Worm (Caenorhabditis elegans): Measurements from ENCODE around the gene F09E5.3.

Gene F09E5.3

DNA sequence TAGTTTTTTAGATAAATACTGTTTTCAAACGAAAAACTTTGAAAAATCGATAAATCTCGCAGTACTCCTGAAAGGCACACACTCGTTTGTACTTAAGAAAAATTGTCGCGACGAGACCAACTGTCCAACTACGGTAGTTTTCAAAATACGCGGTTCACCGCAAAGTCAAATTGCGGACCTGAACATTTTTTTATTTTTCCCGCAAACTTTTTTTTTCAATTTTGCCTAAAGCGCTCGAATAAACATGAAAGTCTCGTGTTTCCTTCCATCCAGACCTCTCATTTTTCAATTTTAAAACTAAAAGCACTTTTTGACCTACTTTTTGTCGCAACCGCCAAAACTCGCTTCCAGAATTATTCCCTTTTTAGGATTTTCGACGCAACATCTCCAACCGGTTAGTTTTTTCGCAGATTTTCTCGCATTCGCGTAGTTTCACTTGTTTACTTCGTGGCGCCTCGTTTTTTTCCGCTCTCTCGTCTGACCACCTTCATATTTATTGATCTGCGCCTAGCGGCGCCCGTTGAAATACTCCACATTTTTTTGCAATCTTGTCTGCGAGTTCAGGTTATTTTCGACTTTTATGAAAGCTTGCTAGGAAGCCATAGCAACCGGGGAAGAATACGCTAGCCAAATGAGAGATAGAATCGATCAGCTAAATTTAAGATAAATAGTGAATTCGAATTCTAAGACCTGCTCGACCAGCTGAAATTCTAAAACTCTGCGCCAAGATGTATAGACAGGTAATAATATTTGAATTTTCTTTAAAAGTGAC is 3.9 kb downstream of the F09E5.3 start, which contains the start of gene prdx-2:
prdx-2 (plus strand) TSS at position 729 of the 772 bp plus-strand sequence.
- TF ChIP-seq madf-8 (GFP tag; conservative IDR thresholded peaks at IDR 0.05) (peak; percentile 89), T07F8.4 (tag; optimal IDR thresholded peaks at IDR 0.05) (no peak), B0336.3 (GFP tag; IDR thresholded peaks at IDR 0.05) (peak; percentile 73), zfh-2 (GFP tag; conservative IDR thresholded peaks at IDR 0.05) (no peak), madf-3 (GFP tag; IDR thresholded peaks at IDR 0.05) (peak; percentile 86; the same call in 1 of the 2 replicates), dpl-1 (GFP tag; optimal IDR thresholded peaks at IDR 0.05) (peak; percentile 77), zim-3 (tag; optimal IDR thresholded peaks at IDR 0.05) (no peak), egl-44 (GFP tag; IDR thresholded peaks at IDR 0.05) (no peak), cebp-2 (GFP tag; IDR thresholded peaks at IDR 0.05) (no peak), bed-1 (GFP tag; IDR thresholded peaks at IDR 0.05) (no peak), akir-1 (GFP tag; optimal IDR thresholded peaks at IDR 0.05) (no peak), Y53G8AR.9 (GFP tag; conservative IDR thresholded peaks at IDR 0.05) (no peak), gei-17 (GFP tag; optimal IDR thresholded peaks at IDR 0.05) (no peak), T26A5.8 (tag; optimal IDR thresholded peaks at IDR 0.05) (no peak), ekl-4 (GFP tag; IDR thresholded peaks at IDR 0.05) (peak; percentile 70; the same call in 1 of the 2 replicates), C17E4.6 (GFP tag; IDR thresholded peaks at IDR 0.05) (peak; percentile 75), rcor-1 (GFP tag; IDR thresholded peaks at IDR 0.05) (peak; percentile 67), efl-1 (GFP tag; optimal IDR thresholded peaks at IDR 0.05) (peak; percentile 87), attf-5 (GFP tag; optimal IDR thresholded peaks at IDR 0.05) (no peak), xnd-1 (tag; optimal IDR thresholded peaks at IDR 0.05) (peak; percentile 84), atf-7 (tag; optimal IDR thresholded peaks at IDR 0.05) (no peak), hlh-12 (tag; optimal IDR thresholded peaks at IDR 0.05) (no peak), die-1 (tag; optimal IDR thresholded peaks at IDR 0.05) (no peak), rec-8 (tag; optimal IDR thresholded peaks at IDR 0.05) (no peak), F37B4.10 (GFP tag; IDR thresholded peaks at IDR 0.05) (no peak), ets-4 (GFP tag; optimal IDR thresholded peaks at IDR 0.05) (no peak), K11D2.4 (GFP tag; IDR thresholded peaks at IDR 0.05) (no peak), ztf-25 (GFP tag; IDR thresholded peaks at IDR 0.05) (no peak), Y79H2A.3 (GFP tag; conservative IDR thresholded peaks at IDR 0.05) (no peak), snpc-1.1 (tag; optimal IDR thresholded peaks at IDR 0.05; ENCODE audit: insufficient read depth) (no peak), B0035.1 (tag; optimal IDR thresholded peaks at IDR 0.05) (no peak), aptf-3 (GFP tag; IDR thresholded peaks at IDR 0.05) (no peak), hmg-1.2 (GFP tag; IDR thresholded peaks at IDR 0.05) (peak; percentile 14; the same call in 1 of the 2 replicates), F10E7.11 (tag; optimal IDR thresholded peaks at IDR 0.05) (no peak), B0261.1 (tag; optimal IDR thresholded peaks at IDR 0.05) (no peak), snpc-3.4 (tag; optimal IDR thresholded peaks at IDR 0.05) (peak; percentile 35), lir-1 (GFP tag; conservative IDR thresholded peaks at IDR 0.05) (no peak; the same call in 1 of the 2 replicates), fkh-3 (tag; optimal IDR thresholded peaks at IDR 0.05) (no peak), ceh-27 (GFP tag; optimal IDR thresholded peaks at IDR 0.05) (no peak), let-607 (tag; optimal IDR thresholded peaks at IDR 0.05) (no peak), snpc-4 (GFP tag; optimal IDR thresholded peaks at IDR 0.05) (no peak), snpc-4 (tag; optimal IDR thresholded peaks at IDR 0.05) (no peak), ztf-22 (GFP tag; optimal IDR thresholded peaks at IDR 0.05) (no peak), ztf-6 (GFP tag; IDR thresholded peaks at IDR 0.05) (no peak), dpff-1 (tag; optimal IDR thresholded peaks at IDR 0.05) (no peak), dox-1 (GFP tag; IDR thresholded peaks at IDR 0.05) (peak; percentile 82), egl-18 (GFP tag; IDR thresholded peaks at IDR 0.05) (no peak), nhr-80 (tag; optimal IDR thresholded peaks at IDR 0.05) (no peak)

Measured in whole organism, young adult.